Worm (Caenorhabditis elegans): ENCODE data around the gene set-16.

ce11 chrIII:13672654-13673330, 29.1 kb downstream of the set-16 start, which contains the start of gene aqp-11:
- TF ChIP-seq pag-3 (tag; optimal IDR thresholded peaks at IDR 0.05; ENCODE audit: borderline replicate concordance, insufficient read depth) = no peak
- no peak for TF ChIP-seq nhr-71 (tag; optimal IDR thresholded peaks at IDR 0.05)
- no peak for TF ChIP-seq pqm-1 (tag; optimal IDR thresholded peaks at IDR 0.05)
- no peak for TF ChIP-seq zag-1 (tag; optimal IDR thresholded peaks at IDR 0.05)
- no peak for TF ChIP-seq tbx-2 (tag; optimal IDR thresholded peaks at IDR 0.05)
- no peak for TF ChIP-seq ces-1 (GFP tag; optimal IDR thresholded peaks at IDR 0.05)
- no peak for TF ChIP-seq nhr-11 (tag; optimal IDR thresholded peaks at IDR 0.05)
- no peak for TF ChIP-seq snpc-4 (tag; optimal IDR thresholded peaks at IDR 0.05)
- TF ChIP-seq unc-30 (tag; optimal IDR thresholded peaks at IDR 0.05) = no peak
- TF ChIP-seq alr-1 (tag; optimal IDR thresholded peaks at IDR 0.05; ENCODE audit: borderline replicate concordance) = no peak
